Fruit fly (Drosophila melanogaster) whole organism, embryonic: Measurements from ENCODE around the gene eIF3l.

ENCODE experiments used
- Aef1 ChIP-seq: fragments of 200-800 bp; sonication (Bioruptor generic); IDR thresholded peaks from 3 replicates; pipeline ENCODE4 v1.3.6; 2022; ENCODE audit warnings: missing biosample characterization, missing genetic modification characterization
- CG12299 ChIP-seq: fragments of 200-800 bp; sonication (Bioruptor generic); optimal IDR thresholded peaks from 2 replicates; lab custom pipeline; 2018; ENCODE audit warnings: missing biosample characterization, mild to moderate bottlenecking, missing genetic modification characterization
- CG13894 ChIP-seq: fragments of 200-800 bp; sonication (Bioruptor generic); optimal IDR thresholded peaks from 3 replicates; lab custom pipeline; 2018; ENCODE audit warnings: missing biosample characterization, mild to moderate bottlenecking, missing genetic modification characterization, moderate library complexity
- CG14014 ChIP-seq: fragments of 200-800 bp; sonication (Bioruptor generic); IDR thresholded peaks from 2 replicates; pipeline ENCODE4 v1.3.6; 2022; ENCODE audit warnings: missing biosample characterization, missing genetic modification characterization
- CG14860 ChIP-seq: fragments of 200-800 bp; sonication (Bioruptor generic); IDR thresholded peaks from 3 replicates; pipeline ENCODE4 v1.3.6; 2022; ENCODE audit warnings: missing biosample characterization, missing genetic modification characterization; ENCODE audit not compliant: partially characterized antibody
- CG1602 ChIP-seq: fragments of 200-800 bp; sonication (Bioruptor generic); optimal IDR thresholded peaks from 3 replicates; lab custom pipeline; 2016; ENCODE audit warnings: missing biosample characterization, missing genetic modification characterization
- CG17186 ChIP-seq: fragments of 200-800 bp; sonication (Bioruptor generic); optimal IDR thresholded peaks from 3 replicates; lab custom pipeline; 2017; ENCODE audit warnings: missing biosample characterization, missing genetic modification reagents, missing genetic modification characterization
- CG17568 ChIP-seq: fragments of 200-800 bp; sonication (Bioruptor generic); optimal IDR thresholded peaks from 2 replicates; lab custom pipeline; 2018; ENCODE audit warnings: missing biosample characterization, mild to moderate bottlenecking, missing genetic modification characterization, moderate library complexity
- CG1792 ChIP-seq: fragments of 200-800 bp; sonication (Bioruptor generic); optimal IDR thresholded peaks from 2 replicates; lab custom pipeline; 2016; ENCODE audit warnings: missing biosample characterization, missing genetic modification characterization
- CG2116 ChIP-seq: fragments of 200-800 bp; sonication (Bioruptor generic); optimal IDR thresholded peaks from 3 replicates; lab custom pipeline; 2018; ENCODE audit warnings: missing biosample characterization, mild to moderate bottlenecking, missing genetic modification characterization
- CG3065 ChIP-seq: fragments of 200-800 bp; sonication (Bioruptor generic); optimal IDR thresholded peaks from 2 replicates; lab custom pipeline; 2016; ENCODE audit warnings: missing biosample characterization, missing genetic modification characterization
- CG32772 ChIP-seq: fragments of 200-800 bp; sonication (Bioruptor generic); IDR thresholded peaks from 2 replicates; pipeline ENCODE4 v1.3.6; 2022; ENCODE audit warnings: missing biosample characterization, missing genetic modification characterization
- CG42726 ChIP-seq: fragments of 200-800 bp; sonication (Bioruptor generic); IDR thresholded peaks from 2 replicates; pipeline ENCODE4 v1.3.6; 2022; ENCODE audit warnings: missing biosample characterization, missing genetic modification characterization; ENCODE audit not compliant: partially characterized antibody
- CG4617 ChIP-seq: fragments of 200-800 bp; sonication (Bioruptor generic); optimal IDR thresholded peaks from 3 replicates; lab custom pipeline; 2016; ENCODE audit warnings: missing biosample characterization, missing genetic modification characterization, borderline replicate concordance
- CG6813 ChIP-seq: fragments of 200-800 bp; sonication (Bioruptor generic); optimal IDR thresholded peaks from 2 replicates; lab custom pipeline; 2017; ENCODE audit warnings: missing biosample characterization, missing genetic modification characterization, mild to moderate bottlenecking, moderate library complexity, missing genetic modification reagents
- CG7987 ChIP-seq: fragments of 200-800 bp; sonication (Bioruptor generic); optimal IDR thresholded peaks from 2 replicates; lab custom pipeline; 2018; ENCODE audit warnings: missing biosample characterization, mild to moderate bottlenecking, missing genetic modification characterization, moderate library complexity
- CG8281 ChIP-seq: fragments of 200-800 bp; sonication (Bioruptor generic); optimal IDR thresholded peaks from 2 replicates; lab custom pipeline; 2018; ENCODE audit warnings: missing biosample characterization, mild to moderate bottlenecking, missing genetic modification characterization, moderate library complexity
- CG8478 ChIP-seq: fragments of >200 bp; optimal IDR thresholded peaks from 2 replicates; lab custom pipeline; 2018
- CG9609 ChIP-seq: fragments of 200-800 bp; sonication (Bioruptor generic); optimal IDR thresholded peaks from 3 replicates; lab custom pipeline; 2016; ENCODE audit warnings: missing biosample characterization, missing genetic modification characterization
- CG9817 ChIP-seq: fragments of 200-800 bp; sonication (Bioruptor generic); optimal IDR thresholded peaks from 2 replicates; lab custom pipeline; 2018; ENCODE audit warnings: missing biosample characterization, mild to moderate bottlenecking, missing genetic modification characterization, moderate library complexity
- Deaf1 ChIP-seq: fragments of 200-800 bp; optimal IDR thresholded peaks from 3 replicates; lab custom pipeline; 2019; ENCODE audit warnings: missing biosample characterization, mild to moderate bottlenecking, missing genetic modification characterization, moderate library complexity
- Ets65A ChIP-seq: fragments of 200-800 bp; sonication (Bioruptor generic); peaks from one replicate; lab custom pipeline; 2016; ENCODE audit warnings: missing biosample characterization, missing genetic modification characterization
- Gug ChIP-seq: fragments of 200-800 bp; sonication (Bioruptor generic); IDR thresholded peaks from 4 replicates; pipeline ENCODE4 v1.3.6; 2022; ENCODE audit warnings: missing biosample characterization, missing genetic modification characterization
- HHEX ChIP-seq: fragments of 200-800 bp; sonication (Bioruptor generic); optimal IDR thresholded peaks from 3 replicates; lab custom pipeline; 2017; ENCODE audit warnings: missing biosample characterization, mild to moderate bottlenecking, missing genetic modification characterization, missing genetic modification reagents
- HmgD ChIP-seq: fragments of 200-800 bp; sonication (Bioruptor generic); optimal IDR thresholded peaks from 3 replicates; lab custom pipeline; 2016; ENCODE audit warnings: missing biosample characterization, missing genetic modification characterization
- Hr3 ChIP-seq: fragments of 200-800 bp; sonication (Bioruptor generic); optimal IDR thresholded peaks from 3 replicates; lab custom pipeline; 2016; ENCODE audit warnings: missing biosample characterization, missing genetic modification characterization
- Hr39 ChIP-seq: fragments of >200 bp; optimal IDR thresholded peaks from 2 replicates; lab custom pipeline; 2017
- Lpt ChIP-seq: fragments of >200 bp; optimal IDR thresholded peaks from 2 replicates; lab custom pipeline; 2018; ENCODE audit warnings: missing biosample characterization, missing genetic modification characterization
- Med ChIP-seq: fragments of 200-800 bp; sonication (Bioruptor generic); peaks from one replicate; lab custom pipeline; 2016; ENCODE audit warnings: missing biosample characterization, missing genetic modification characterization, mild to moderate bottlenecking, inconsistent platforms, moderate library complexity
- Meics ChIP-seq: fragments of 200-800 bp; sonication (Bioruptor generic); optimal IDR thresholded peaks from 2 replicates; lab custom pipeline; 2017; ENCODE audit warnings: missing biosample characterization, mild to moderate bottlenecking, missing genetic modification characterization
- Opbp ChIP-seq: fragments of 200-800 bp; sonication (Bioruptor generic); IDR thresholded peaks from 3 replicates; pipeline ENCODE4 v1.3.6; 2022; ENCODE audit warnings: missing biosample characterization, missing genetic modification characterization; ENCODE audit not compliant: partially characterized antibody
- Xbp1 ChIP-seq: fragments of 200-800 bp; sonication (Bioruptor generic); optimal IDR thresholded peaks from 3 replicates; lab custom pipeline; 2016; ENCODE audit warnings: missing biosample characterization, mild to moderate bottlenecking, missing genetic modification characterization
- bigmax ChIP-seq: fragments of 200-800 bp; sonication (Bioruptor generic); optimal IDR thresholded peaks from 2 replicates; lab custom pipeline; 2018; ENCODE audit warnings: missing biosample characterization, mild to moderate bottlenecking, missing genetic modification characterization
- br ChIP-seq: fragments of >200 bp; optimal IDR thresholded peaks from 2 replicates; lab custom pipeline; 2017
- cad ChIP-seq: fragments of >200 bp; optimal IDR thresholded peaks from 2 replicates; lab custom pipeline; 2017; ENCODE audit warnings: missing biosample characterization, missing genetic modification characterization
- cas ChIP-seq: fragments of 200-800 bp; sonication (Bioruptor generic); IDR thresholded peaks from 2 replicates; pipeline ENCODE4 v1.3.6; 2022; ENCODE audit warnings: missing biosample characterization, missing genetic modification characterization
- cato ChIP-seq: fragments of 200-800 bp; sonication (Bioruptor generic); optimal IDR thresholded peaks from 2 replicates; lab custom pipeline; 2016; ENCODE audit warnings: missing biosample characterization, missing genetic modification characterization, borderline replicate concordance
- caup ChIP-seq: fragments of 200-800 bp; sonication (Bioruptor generic); optimal IDR thresholded peaks from 3 replicates; lab custom pipeline; 2017; ENCODE audit warnings: missing biosample characterization, mild to moderate bottlenecking, missing genetic modification characterization, moderate library complexity; ENCODE audit not compliant: severe bottlenecking
- cg ChIP-seq: fragments of 200-800 bp; sonication (Bioruptor generic); optimal IDR thresholded peaks from 3 replicates; lab custom pipeline; 2019; ENCODE audit warnings: missing biosample characterization, mild to moderate bottlenecking, missing genetic modification characterization, moderate library complexity
- nerfin-2 ChIP-seq: fragments of 200-800 bp; sonication (Bioruptor generic); IDR thresholded peaks from 2 replicates; pipeline ENCODE4 v1.3.6; 2022; ENCODE audit warnings: missing biosample characterization, missing genetic modification characterization; ENCODE audit not compliant: partially characterized antibody
- pho ChIP-seq: fragments of 200-800 bp; sonication (Bioruptor generic); optimal IDR thresholded peaks from 2 replicates; lab custom pipeline; 2016; ENCODE audit warnings: missing biosample characterization, missing genetic modification characterization
- pita ChIP-seq: fragments of 200-800 bp; sonication (Bioruptor generic); optimal IDR thresholded peaks from 2 replicates; lab custom pipeline; 2017; ENCODE audit warnings: missing biosample characterization, mild to moderate bottlenecking, missing genetic modification characterization
- prd ChIP-seq, 3 experiments: fragments of >200 bp in 2 of 3; fragments of 200-800 bp in 1 of 3; sonication (Bioruptor generic) in 1 of 3; optimal IDR thresholded peaks in 2 of 3; IDR thresholded peaks in 1 of 3; 2 replicates in 2 of 3; 3 replicates in 1 of 3; pipeline versions ENCODE4 v1.3.6 to Lab custom; 2017 to 2022; ENCODE audit warnings: missing biosample characterization in 1 of 3, missing genetic modification characterization in 1 of 3
- psq ChIP-seq: fragments of 200-800 bp; sonication (Bioruptor generic); optimal IDR thresholded peaks from 2 replicates; lab custom pipeline; 2017; ENCODE audit warnings: missing biosample characterization, missing genetic modification characterization
- shn ChIP-seq: fragments of 200-800 bp; sonication (Bioruptor generic); optimal IDR thresholded peaks from 3 replicates; lab custom pipeline; 2016; ENCODE audit warnings: missing biosample characterization, missing genetic modification characterization
- slou ChIP-seq: fragments of 200-800 bp; sonication (Bioruptor generic); optimal IDR thresholded peaks from 3 replicates; lab custom pipeline; 2016; ENCODE audit warnings: missing biosample characterization, missing genetic modification characterization
- sob ChIP-seq: fragments of 200-800 bp; sonication (Bioruptor generic); IDR thresholded peaks from 2 replicates; pipeline ENCODE4 v1.3.6; 2022; ENCODE audit warnings: missing biosample characterization, missing genetic modification characterization
- tio ChIP-seq: fragments of 200-800 bp; sonication (Bioruptor generic); optimal IDR thresholded peaks from 2 replicates; lab custom pipeline; 2017; ENCODE audit warnings: missing biosample characterization, missing genetic modification characterization, inconsistent platforms
- trem ChIP-seq: fragments of 200-800 bp; optimal IDR thresholded peaks from 3 replicates; lab custom pipeline; 2019; ENCODE audit warnings: missing biosample characterization, mild to moderate bottlenecking, missing genetic modification characterization, moderate library complexity
- usp ChIP-seq: fragments of >200 bp; optimal IDR thresholded peaks from 2 replicates; lab custom pipeline; 2017; ENCODE audit warnings: missing biosample characterization, missing genetic modification characterization
- wdn ChIP-seq: fragments of 200-800 bp; sonication (Bioruptor generic); IDR thresholded peaks from 2 replicates; pipeline ENCODE4 v1.3.6; 2022; ENCODE audit warnings: missing biosample characterization, missing genetic modification characterization

eIF3l gene

dm6 chr3L:12124975-12125374, 20.9 kb downstream of the eIF3l start, which contains the start of gene yps (continued):
- peak; percentile 90 for TF ChIP-seq bigmax
- TF ChIP-seq cad (GFP tag; lab: Kevin White, UChicago), result no peak
- peak; percentile 99 for TF ChIP-seq Ets65A (GFP tag; lab: Kevin White, UChicago)
- peak; percentile 90 for TF ChIP-seq CG9817 (tag; lab: Kevin White, UChicago)
- peak; percentile 86 for TF ChIP-seq CG12299 (tag; lab: Kevin White, UChicago)
- peak; percentile 87 for TF ChIP-seq pho
- peak; percentile 65 for TF ChIP-seq Aef1
- peak; percentile 68 for TF ChIP-seq CG8281 (tag; lab: Kevin White, UChicago)
- no peak for TF ChIP-seq cg
- peak; percentile 88 for TF ChIP-seq trem (tag; lab: Kevin White, UChicago)
- TF ChIP-seq HHEX (GFP tag; lab: Kevin White, UChicago), result peak; percentile 97
- TF ChIP-seq Meics, result peak; percentile 98
- peak; percentile 95 for TF ChIP-seq sob (GFP tag; lab: Robert Waterston, UW)
- peak; percentile 84 for TF ChIP-seq Opbp (GFP tag; lab: Robert Waterston, UW)
- TF ChIP-seq CG4617 (GFP tag; lab: Kevin White, UChicago), result peak; percentile 75
- TF ChIP-seq slou, result peak; percentile 80
- TF ChIP-seq CG14014 (GFP tag; lab: Robert Waterston, UW), result peak; percentile 88
- peak; percentile 99 for TF ChIP-seq caup (GFP tag; lab: Kevin White, UChicago)
- TF ChIP-seq prd (optimal IDR thresholded peaks at IDR 0.05; lab: Kevin White, UChicago), result no peak
- peak; percentile 72; the same call in 2 of the 3 replicates for TF ChIP-seq prd (GFP tag; IDR thresholded peaks at IDR 0.05; lab: Robert Waterston, UW)
- 0 out of 2 replicates have a peak, but pooled peaks have one; percentile 24 for TF ChIP-seq nerfin-2 (GFP tag; lab: Robert Waterston, UW)
- peak; percentile 88 for TF ChIP-seq wdn (GFP tag; lab: Robert Waterston, UW)
- no peak for TF ChIP-seq Hr39 (lab: Kevin White, UChicago)
- TF ChIP-seq CG8478, result no peak
- TF ChIP-seq CG17568 (GFP tag; lab: Kevin White, UChicago), result peak; percentile 96
- TF ChIP-seq CG42726 (GFP tag; lab: Robert Waterston, UW), result peak; percentile 51; the same call in 1 of the 2 replicates
- peak; percentile 61 for TF ChIP-seq psq (GFP tag; lab: Kevin White, UChicago)
- TF ChIP-seq HmgD, result peak; percentile 95
- TF ChIP-seq CG1792 (GFP tag; lab: Kevin White, UChicago), result peak; percentile 91
- peak; percentile 81 for TF ChIP-seq cas (GFP tag; lab: Robert Waterston, UW)
- TF ChIP-seq Gug (GFP tag; lab: Robert Waterston, UW), result peak; percentile 52; the same call in 2 of the 4 replicates
- TF ChIP-seq CG13894 (tag; lab: Kevin White, UChicago), result peak; percentile 91
- no peak for TF ChIP-seq tio (GFP tag; lab: Kevin White, UChicago)
- peak; percentile 100 for TF ChIP-seq CG7987
- peak; percentile 69 for TF ChIP-seq Deaf1 (tag; lab: Kevin White, UChicago)
- peak; percentile 98 for TF ChIP-seq CG6813 (GFP tag; lab: Kevin White, UChicago)
- peak; percentile 100 for TF ChIP-seq CG17186 (GFP tag; lab: Kevin White, UChicago)
- TF ChIP-seq usp (GFP tag; lab: Kevin White, UChicago), result no peak
- peak; percentile 91 for TF ChIP-seq Xbp1
- TF ChIP-seq CG2116 (GFP tag; lab: Kevin White, UChicago), result peak; percentile 99
- TF ChIP-seq Lpt (GFP tag; lab: Kevin White, UChicago), result no peak
- peak; percentile 93 for TF ChIP-seq shn (GFP tag; lab: Kevin White, UChicago)
- TF ChIP-seq pita (GFP tag; lab: Kevin White, UChicago), result no peak
- TF ChIP-seq Med (GFP tag; lab: Kevin White, UChicago), result peak; percentile 100
- TF ChIP-seq br, result no peak
- peak; percentile 87 for TF ChIP-seq cato (GFP tag; lab: Kevin White, UChicago)
- TF ChIP-seq CG14860, result 0 out of 3 replicates have a peak, but pooled peaks have one; percentile 44
- peak; percentile 61 for TF ChIP-seq CG1602 (GFP tag; lab: Kevin White, UChicago)
- TF ChIP-seq CG9609 (GFP tag; lab: Kevin White, UChicago), result peak; percentile 90
- peak; percentile 77 for TF ChIP-seq CG32772 (GFP tag; lab: Robert Waterston, UW)
- TF ChIP-seq CG3065 (GFP tag; lab: Kevin White, UChicago), result peak; percentile 85
- TF ChIP-seq Hr3 (GFP tag; lab: Kevin White, UChicago), result peak; percentile 74
